Worm (Caenorhabditis elegans): ENCODE results near the gene syp-1.

- no peak for TF ChIP-seq hmbx-1 (tag; optimal IDR thresholded peaks at IDR 0.05)
- no peak for TF ChIP-seq hmg-4 (GFP tag; optimal IDR thresholded peaks at IDR 0.05)
- no peak for TF ChIP-seq ama-1 (optimal IDR thresholded peaks at IDR 0.05)
- no peak for TF ChIP-seq tbx-11 (GFP tag; IDR thresholded peaks at IDR 0.05)
- no peak for TF ChIP-seq hnd-1 (tag; optimal IDR thresholded peaks at IDR 0.05)
- no peak for TF ChIP-seq ets-7 (tag; optimal IDR thresholded peaks at IDR 0.05)
Observed at ce11 chrV:16382949-16383348, 21.1 kb upstream of the syp-1 start.

All from whole organism, early embryonic.